Worm (Caenorhabditis elegans): ENCODE results near the gene F25D1.5.

F25D1.5 gene

ce11 chrV:10496733-10497132 is 49.9 kb downstream of the F25D1.5 start, which contains the start of gene C35A5.4:
TSS of gene C35A5.4 (plus strand) at chrV:10497033.
- TF ChIP-seq mab-9 (GFP tag; IDR thresholded peaks at IDR 0.05), result no peak
- TF ChIP-seq hlh-4 (tag; optimal IDR thresholded peaks at IDR 0.05), result no peak
- TF ChIP-seq sox-4 (tag; optimal IDR thresholded peaks at IDR 0.05), result no peak
- no peak for TF ChIP-seq nhr-85 (tag)
- no peak for TF ChIP-seq ceh-82 (tag; optimal IDR thresholded peaks at IDR 0.05)
- TF ChIP-seq ceh-8 (GFP tag; optimal IDR thresholded peaks at IDR 0.05), result no peak
- no peak for TF ChIP-seq rnt-1 (tag; optimal IDR thresholded peaks at IDR 0.05)
- no peak for TF ChIP-seq unc-30 (tag; optimal IDR thresholded peaks at IDR 0.05)
- TF ChIP-seq ets-5 (GFP tag; IDR thresholded peaks at IDR 0.05), result no peak
- no peak for TF ChIP-seq fkh-8 (tag; optimal IDR thresholded peaks at IDR 0.05)
- no peak for TF ChIP-seq fos-1 (tag; optimal IDR thresholded peaks at IDR 0.05)
- no peak for TF ChIP-seq elt-2 (tag; optimal IDR thresholded peaks at IDR 0.05)
- TF ChIP-seq nhr-77 (tag; optimal IDR thresholded peaks at IDR 0.05), result no peak
